Worm (Caenorhabditis elegans) whole organism, L3 larva: ENCODE measurements around the gene C14B9.10.

ENCODE experiments used
- ZK546.5 ChIP-seq: sonication (generic microtip); optimal IDR thresholded peaks from 2 replicates; lab custom pipeline; 2017; ENCODE audit warnings: missing biosample characterization, missing genetic modification characterization
- aly-2 ChIP-seq: fragments of 150-350 bp; optimal IDR thresholded peaks from 2 replicates; lab custom pipeline; 2014; ENCODE audit warnings: missing biosample characterization, missing genetic modification characterization
- ama-1 ChIP-seq: fragments of 150-350 bp; optimal IDR thresholded peaks from 2 replicates; lab custom pipeline; 2018
- ceh-16 ChIP-seq: sonication (generic microtip); optimal IDR thresholded peaks from 2 replicates; lab custom pipeline; 2017; ENCODE audit warnings: missing biosample characterization, missing genetic modification characterization
- ceh-28 ChIP-seq: fragments of 150-350 bp; optimal IDR thresholded peaks from 2 replicates; lab custom pipeline; 2014; ENCODE audit warnings: missing biosample characterization, missing genetic modification reagents, missing genetic modification characterization
- ceh-82 ChIP-seq: fragments of 150-350 bp; optimal IDR thresholded peaks from 2 replicates; lab custom pipeline; 2014; ENCODE audit warnings: missing biosample characterization, missing genetic modification characterization
- egl-5 ChIP-seq: fragments of 150-350 bp; optimal IDR thresholded peaks from 2 replicates; lab custom pipeline; 2017; ENCODE audit warnings: missing biosample characterization, missing genetic modification reagents, missing genetic modification characterization, inconsistent platforms
- elt-1 ChIP-seq: fragments of 150-350 bp; optimal IDR thresholded peaks from 2 replicates; lab custom pipeline; 2014; ENCODE audit warnings: missing biosample characterization, missing genetic modification characterization
- elt-2 ChIP-seq: sonication (generic microtip); optimal IDR thresholded peaks from 2 replicates; lab custom pipeline; 2016; ENCODE audit warnings: missing genetic modification reagents, mild to moderate bottlenecking, missing genetic modification characterization, missing compliant biosample characterization
- eor-1 ChIP-seq, 2 experiments: fragments of 150-350 bp; optimal IDR thresholded peaks; 2 replicates each; lab custom pipeline; 2014 to 2018; ENCODE audit warnings: missing biosample characterization in 2 of 2, missing genetic modification characterization in 2 of 2
- hmg-11 ChIP-seq: sonication (generic microtip); optimal IDR thresholded peaks from 2 replicates; lab custom pipeline; 2016; ENCODE audit warnings: missing genetic modification characterization, missing compliant biosample characterization
- lin-39 ChIP-seq: fragments of 150-350 bp; optimal IDR thresholded peaks from 2 replicates; lab custom pipeline; 2018; ENCODE audit warnings: missing biosample characterization, missing genetic modification reagents, missing genetic modification characterization
- lsy-12 ChIP-seq: sonication (generic microtip); optimal IDR thresholded peaks from 2 replicates; lab custom pipeline; 2016; ENCODE audit warnings: mild to moderate bottlenecking, missing genetic modification characterization, missing compliant biosample characterization
- mdl-1 ChIP-seq: fragments of 150-350 bp; optimal IDR thresholded peaks from 2 replicates; lab custom pipeline; 2014; ENCODE audit warnings: missing biosample characterization, missing genetic modification characterization
- nfya-1 ChIP-seq: sonication (generic microtip); optimal IDR thresholded peaks from 2 replicates; lab custom pipeline; 2017; ENCODE audit warnings: missing genetic modification characterization, mild to moderate bottlenecking, missing compliant biosample characterization, antibody characterized with exemption, moderate library complexity; ENCODE audit not compliant: insufficient read depth
- nhr-12 ChIP-seq: fragments of 150-350 bp; optimal IDR thresholded peaks from 2 replicates; lab custom pipeline; 2014; ENCODE audit warnings: missing biosample characterization, missing genetic modification characterization
- nhr-237 ChIP-seq: fragments of 150-350 bp; optimal IDR thresholded peaks from 2 replicates; lab custom pipeline; 2014; ENCODE audit warnings: missing biosample characterization, missing genetic modification characterization
- nhr-28 ChIP-seq: fragments of 150-350 bp; optimal IDR thresholded peaks from 2 replicates; lab custom pipeline; 2014; ENCODE audit warnings: missing biosample characterization, missing genetic modification characterization
- nhr-43 ChIP-seq: sonication (generic microtip); optimal IDR thresholded peaks from 2 replicates; lab custom pipeline; 2016; ENCODE audit warnings: mild to moderate bottlenecking, missing genetic modification characterization, missing compliant biosample characterization; ENCODE audit not compliant: poor library complexity, severe bottlenecking
- nhr-67 ChIP-seq: fragments of 150-350 bp; optimal IDR thresholded peaks from 2 replicates; lab custom pipeline; 2014; ENCODE audit warnings: missing biosample characterization, missing genetic modification characterization
- nhr-77 ChIP-seq: fragments of 150-350 bp; optimal IDR thresholded peaks from 2 replicates; lab custom pipeline; 2014; ENCODE audit warnings: missing biosample characterization, missing genetic modification characterization
- sea-2 ChIP-seq: fragments of 150-350 bp; sonication (generic microtip); optimal IDR thresholded peaks from 4 replicates; lab custom pipeline; 2014; ENCODE audit warnings: missing biosample characterization, missing genetic modification reagents, missing genetic modification characterization
- skn-1 ChIP-seq: fragments of 150-350 bp; optimal IDR thresholded peaks from 2 replicates; lab custom pipeline; 2014; ENCODE audit warnings: missing biosample characterization, missing genetic modification characterization
- snpc-4 ChIP-seq: fragments of 150-350 bp; optimal IDR thresholded peaks from 2 replicates; lab custom pipeline; 2014; ENCODE audit warnings: missing biosample characterization, missing genetic modification characterization
- tbx-2 ChIP-seq: sonication (generic microtip); optimal IDR thresholded peaks from 2 replicates; lab custom pipeline; 2016; ENCODE audit warnings: mild to moderate bottlenecking, missing genetic modification characterization, missing compliant biosample characterization
- unc-62 ChIP-seq: fragments of 150-350 bp; sonication (generic microtip); optimal IDR thresholded peaks from 4 replicates; lab custom pipeline; 2014; ENCODE audit warnings: missing biosample characterization, missing genetic modification reagents, missing genetic modification characterization
- zag-1 ChIP-seq: fragments of 150-350 bp; optimal IDR thresholded peaks from 2 replicates; lab custom pipeline; 2014; ENCODE audit warnings: missing biosample characterization, missing genetic modification characterization
- ztf-11 ChIP-seq: fragments of 150-350 bp; optimal IDR thresholded peaks from 2 replicates; lab custom pipeline; 2014; ENCODE audit warnings: missing biosample characterization, missing genetic modification characterization
- ztf-4 ChIP-seq: fragments of 150-350 bp; optimal IDR thresholded peaks from 2 replicates; lab custom pipeline; 2014; ENCODE audit warnings: missing biosample characterization, missing genetic modification characterization

The C14B9.10 gene

ce11 chrIII:8172609-8173133, 42.0 kb downstream of the C14B9.10 start:
- TF ChIP-seq lin-39 (tag; lab: Kevin White, UChicago) (peak; percentile 58), aly-2 (tag; lab: Kevin White, UChicago) (no peak), ama-1 (no peak), egl-5 (tag; lab: Kevin White, UChicago) (peak; percentile 54), unc-62 (no peak), elt-2 (tag; lab: Kevin White, UChicago) (no peak), snpc-4 (tag; lab: Kevin White, UChicago) (no peak), nhr-12 (tag; lab: Kevin White, UChicago) (no peak), ceh-16 (tag; lab: Kevin White, UChicago) (no peak), skn-1 (tag; lab: Kevin White, UChicago) (no peak)

- TF ChIP-seq nhr-67 (tag; lab: Kevin White, UChicago), result no peak
- TF ChIP-seq nfya-1 (tag; lab: Kevin White, UChicago), result peak; percentile 86
These were observed 44.6 kb downstream of the C14B9.10 start for ce11 chrIII:8175263-8175662.

ce11 chrIII:8176265-8176664, 45.6 kb downstream of the C14B9.10 start, which contains the start of gene C50C3.12:
C50C3.12 (plus strand) TSS chrIII:8176565.
- TF ChIP-seq ztf-11 (tag; lab: Kevin White, UChicago) (no peak), eor-1 (tag; optimal IDR thresholded peaks at IDR 0.05; lab: Kevin White, UChicago) (no peak)

ce11 chrIII:8178924-8179323, 48.3 kb downstream of the C14B9.10 start, which contains the start of gene C50C3.5:
C50C3.5 (plus strand) TSS chrIII:8179224.
- TF ChIP-seq eor-1 (tag; optimal IDR thresholded peaks at IDR 0.05; lab: Kevin White, UChicago), result no peak
- no peak for TF ChIP-seq snpc-4 (tag; lab: Kevin White, UChicago)
- TF ChIP-seq lsy-12 (tag; lab: Kevin White, UChicago), result no peak
- no peak for TF ChIP-seq ceh-82 (tag; lab: Kevin White, UChicago)
- TF ChIP-seq nhr-237 (tag; lab: Kevin White, UChicago), result no peak
- TF ChIP-seq sea-2 (GFP tag; lab: Kevin White, UChicago), result no peak
- TF ChIP-seq, all 47 proteins: peak for 0

ce11 chrIII:8181581-8181980, 50.9 kb downstream of the C14B9.10 start, which contains the start of gene spc-2:
spc-2 (plus strand) TSS chrIII:8181881.
- TF ChIP-seq ceh-28 (tag; lab: Kevin White, UChicago) (no peak), nhr-28 (tag; lab: Kevin White, UChicago) (no peak), ZK546.5 (tag; lab: Kevin White, UChicago) (no peak), nhr-237 (tag; lab: Kevin White, UChicago) (no peak), nhr-77 (no peak), tbx-2 (tag; lab: Kevin White, UChicago) (no peak), skn-1 (tag; lab: Kevin White, UChicago) (no peak), nhr-43 (no peak), hmg-11 (tag; lab: Kevin White, UChicago) (no peak), zag-1 (tag; lab: Kevin White, UChicago) (no peak), ztf-4 (tag; lab: Kevin White, UChicago) (no peak), mdl-1 (tag; lab: Kevin White, UChicago) (no peak), elt-1 (tag; lab: Kevin White, UChicago) (no peak), unc-62 (no peak)
